Worm (Caenorhabditis elegans) whole organism, young adult: Measurements from ENCODE around the gene clc-1.

Experiments
- B0019.2 ChIP-seq: fragments of 200-800 bp; sonication (Bioruptor generic); conservative IDR thresholded peaks from 2 replicates; pipeline ENCODE4 v1.3.6; 2022; ENCODE audit warnings: missing genetic modification reagents, missing genetic modification characterization, missing compliant biosample characterization
- B0035.1 ChIP-seq: sonication (generic microtip); optimal IDR thresholded peaks from 2 replicates; lab custom pipeline; 2016; ENCODE audit warnings: missing genetic modification characterization, mild to moderate bottlenecking, missing compliant biosample characterization, missing genotype, missing genetic modification reagents
- C17E4.6 ChIP-seq: fragments of 200-800 bp; sonication (Bioruptor generic); IDR thresholded peaks from 2 replicates; pipeline ENCODE4 v1.3.6; 2022; ENCODE audit warnings: missing genetic modification reagents, missing genetic modification characterization, missing compliant biosample characterization
- F55B11.4 ChIP-seq: sonication (generic microtip); optimal IDR thresholded peaks from 2 replicates; lab custom pipeline; 2016; ENCODE audit warnings: missing compliant biosample characterization, missing genetic modification characterization, borderline replicate concordance; ENCODE audit not compliant: insufficient read depth
- F57A8.1 ChIP-seq: fragments of 200-800 bp; sonication (Bioruptor generic); optimal IDR thresholded peaks from 2 replicates; lab custom pipeline; 2018; ENCODE audit warnings: mild to moderate bottlenecking, missing genetic modification characterization, moderate library complexity, missing compliant biosample characterization
- K11D2.4 ChIP-seq: fragments of 200-800 bp; sonication (Bioruptor generic); IDR thresholded peaks from 2 replicates; pipeline ENCODE4 v1.3.6; 2022; ENCODE audit warnings: missing genetic modification reagents, missing genetic modification characterization, missing compliant biosample characterization
- Y79H2A.3 ChIP-seq: fragments of 200-800 bp; sonication (Bioruptor generic); conservative IDR thresholded peaks from 2 replicates; pipeline ENCODE4 v1.3.6; 2022; ENCODE audit warnings: missing genetic modification reagents, missing genetic modification characterization, missing compliant biosample characterization
- ZK185.1 ChIP-seq: sonication (generic microtip); optimal IDR thresholded peaks from 2 replicates; lab custom pipeline; 2016; ENCODE audit warnings: mild to moderate bottlenecking, missing genetic modification characterization, missing compliant biosample characterization; ENCODE audit not compliant: poor library complexity, severe bottlenecking
- akir-1 ChIP-seq: fragments of 200-800 bp; sonication (Bioruptor generic); optimal IDR thresholded peaks from 2 replicates; lab custom pipeline; 2018; ENCODE audit warnings: mild to moderate bottlenecking, missing genetic modification characterization, moderate library complexity, missing compliant biosample characterization
- ama-1 ChIP-seq, 3 experiments: fragments of 150-350 bp in 1 of 3; sonication (generic microtip) in 2 of 3; optimal IDR thresholded peaks; 2 replicates each; lab custom pipeline; 2014 to 2018; ENCODE audit warnings: missing biosample characterization in 2 of 3, missing genetic modification characterization in 2 of 3, missing genetic modification reagents in 2 of 3
- atf-7 ChIP-seq: sonication (generic microtip); optimal IDR thresholded peaks from 2 replicates; lab custom pipeline; 2017; ENCODE audit warnings: mild to moderate bottlenecking, missing genetic modification characterization, missing compliant biosample characterization
- cebp-1 ChIP-seq, 2 experiments: fragments of 200-800 bp in 1 of 2; sonication (Bioruptor generic) in 1 of 2; sonication (generic microtip) in 1 of 2; IDR thresholded peaks in 1 of 2; optimal IDR thresholded peaks in 1 of 2; 2 replicates each; pipeline versions ENCODE4 v1.3.6 to Lab custom; 2017 to 2022; ENCODE audit warnings: missing compliant biosample characterization in 2 of 2, missing genetic modification characterization in 2 of 2, mild to moderate bottlenecking in 1 of 2, missing genetic modification reagents in 1 of 2, moderate library complexity in 1 of 2
- chd-7 ChIP-seq: sonication (generic microtip); optimal IDR thresholded peaks from 2 replicates; lab custom pipeline; 2016; ENCODE audit warnings: mild to moderate bottlenecking, missing genetic modification characterization, moderate library complexity, missing compliant biosample characterization
- dpff-1 ChIP-seq: sonication (generic microtip); optimal IDR thresholded peaks from 2 replicates; lab custom pipeline; 2017; ENCODE audit warnings: mild to moderate bottlenecking, missing genetic modification characterization, missing compliant biosample characterization
- dpl-1 ChIP-seq: fragments of 150-350 bp; optimal IDR thresholded peaks from 2 replicates; lab custom pipeline; 2014; ENCODE audit warnings: missing biosample characterization, missing genetic modification reagents, missing genetic modification characterization
- ekl-4 ChIP-seq: fragments of 200-800 bp; sonication (Bioruptor generic); IDR thresholded peaks from 2 replicates; pipeline ENCODE4 v1.3.6; 2022; ENCODE audit warnings: missing genetic modification reagents, missing genetic modification characterization, missing compliant biosample characterization
- ets-4 ChIP-seq: fragments of 200-800 bp; sonication (Bioruptor generic); optimal IDR thresholded peaks from 2 replicates; lab custom pipeline; 2018; ENCODE audit warnings: mild to moderate bottlenecking, missing genetic modification characterization, missing compliant biosample characterization
- fkh-3 ChIP-seq: sonication (generic microtip); optimal IDR thresholded peaks from 2 replicates; lab custom pipeline; 2016; ENCODE audit warnings: mild to moderate bottlenecking, missing genetic modification characterization, missing compliant biosample characterization
- him-1 ChIP-seq: sonication (generic microtip); optimal IDR thresholded peaks from 2 replicates; lab custom pipeline; 2016; ENCODE audit warnings: missing genotype, missing genetic modification reagents, missing genetic modification characterization, missing compliant biosample characterization
- hmg-1.2 ChIP-seq: fragments of 200-800 bp; sonication (Bioruptor generic); IDR thresholded peaks from 2 replicates; pipeline ENCODE4 v1.3.6; 2022; ENCODE audit warnings: missing genetic modification reagents, missing genetic modification characterization, missing compliant biosample characterization
- hrde-1 ChIP-seq: sonication (generic microtip); optimal IDR thresholded peaks from 2 replicates; lab custom pipeline; 2016; ENCODE audit warnings: missing genetic modification characterization, mild to moderate bottlenecking, missing compliant biosample characterization, moderate library complexity, missing genotype, missing genetic modification reagents, borderline replicate concordance
- let-526 ChIP-seq: fragments of 200-800 bp; sonication (Bioruptor generic); IDR thresholded peaks from 2 replicates; pipeline ENCODE4 v1.3.6; 2022; ENCODE audit warnings: missing genetic modification reagents, missing genetic modification characterization, missing compliant biosample characterization
- lin-35 ChIP-seq, 3 experiments: fragments of 150-350 bp in 2 of 3; sonication (generic microtip) in 1 of 3; optimal IDR thresholded peaks; 2 replicates each; lab custom pipeline; 2014 to 2018; ENCODE audit warnings: missing biosample characterization in 3 of 3, missing genetic modification characterization in 3 of 3, missing genetic modification reagents in 3 of 3
- lin-54 ChIP-seq: fragments of 200-800 bp; sonication (Bioruptor generic); optimal IDR thresholded peaks from 2 replicates; lab custom pipeline; 2018; ENCODE audit warnings: mild to moderate bottlenecking, missing genetic modification characterization, missing compliant biosample characterization
- madf-3 ChIP-seq: fragments of 200-800 bp; sonication (Bioruptor generic); IDR thresholded peaks from 2 replicates; pipeline ENCODE4 v1.3.6; 2022; ENCODE audit warnings: missing genetic modification reagents, missing genetic modification characterization, missing compliant biosample characterization
- madf-6 ChIP-seq: fragments of 200-800 bp; sonication (Bioruptor generic); IDR thresholded peaks from 2 replicates; pipeline ENCODE4 v1.3.6; 2022; ENCODE audit warnings: missing genetic modification reagents, missing genetic modification characterization, missing compliant biosample characterization
- mxl-1 ChIP-seq: sonication (generic microtip); optimal IDR thresholded peaks from 2 replicates; lab custom pipeline; 2016; ENCODE audit warnings: missing genetic modification characterization, missing compliant biosample characterization
- nhr-120 ChIP-seq: fragments of 200-800 bp; sonication (Bioruptor generic); IDR thresholded peaks from 2 replicates; pipeline ENCODE4 v1.3.6; 2022; ENCODE audit warnings: missing genetic modification characterization, missing compliant biosample characterization
- nhr-80 ChIP-seq: sonication (generic microtip); optimal IDR thresholded peaks from 2 replicates; lab custom pipeline; 2016; ENCODE audit warnings: missing genetic modification characterization, missing compliant biosample characterization
- rpc-1 ChIP-seq, 2 experiments: fragments of 150-350 bp in 1 of 2; sonication (generic microtip) in 1 of 2; optimal IDR thresholded peaks; 2 replicates each; lab custom pipeline; 2014 to 2018; ENCODE audit warnings: missing biosample characterization in 1 of 2, missing genetic modification characterization in 1 of 2, missing genetic modification reagents in 1 of 2, missing genotype in 1 of 2
- unc-62 ChIP-seq: fragments of 150-350 bp; optimal IDR thresholded peaks from 2 replicates; lab custom pipeline; 2014; ENCODE audit warnings: missing biosample characterization, missing genetic modification reagents, missing genetic modification characterization
- ztf-18 ChIP-seq: sonication (generic microtip); optimal IDR thresholded peaks from 2 replicates; lab custom pipeline; 2016; ENCODE audit warnings: missing genotype, mild to moderate bottlenecking, missing genetic modification characterization, missing compliant biosample characterization

Gene clc-1

ce11 chrX:11003701-11004100, 43.5 kb upstream of the clc-1 start:
- TF ChIP-seq B0019.2 (no peak), K11D2.4 (GFP tag; lab: Robert Waterston, UW) (no peak), F55B11.4 (tag; lab: Kevin White, UChicago) (no peak), atf-7 (no peak), ets-4 (GFP tag; lab: Kevin White, UChicago) (no peak), let-526 (GFP tag; lab: Robert Waterston, UW) (no peak), dpff-1 (tag; lab: Kevin White, UChicago) (no peak), cebp-1 (GFP tag; IDR thresholded peaks at IDR 0.05; lab: Robert Waterston, UW) (no peak), cebp-1 (tag; optimal IDR thresholded peaks at IDR 0.05; lab: Kevin White, UChicago) (no peak), hrde-1 (no peak), hmg-1.2 (GFP tag; lab: Robert Waterston, UW) (no peak), ekl-4 (GFP tag; lab: Robert Waterston, UW) (no peak), madf-6 (GFP tag; lab: Robert Waterston, UW) (no peak), ztf-18 (tag; lab: Kevin White, UChicago) (no peak), lin-35 (GFP tag; optimal IDR thresholded peaks at IDR 0.05; lab: Kevin White, UChicago) (no peak), F57A8.1 (GFP tag; lab: Kevin White, UChicago) (no peak), dpl-1 (GFP tag; lab: Kevin White, UChicago) (no peak), lin-54 (no peak), ZK185.1 (tag; lab: Kevin White, UChicago) (no peak)

DNA sequence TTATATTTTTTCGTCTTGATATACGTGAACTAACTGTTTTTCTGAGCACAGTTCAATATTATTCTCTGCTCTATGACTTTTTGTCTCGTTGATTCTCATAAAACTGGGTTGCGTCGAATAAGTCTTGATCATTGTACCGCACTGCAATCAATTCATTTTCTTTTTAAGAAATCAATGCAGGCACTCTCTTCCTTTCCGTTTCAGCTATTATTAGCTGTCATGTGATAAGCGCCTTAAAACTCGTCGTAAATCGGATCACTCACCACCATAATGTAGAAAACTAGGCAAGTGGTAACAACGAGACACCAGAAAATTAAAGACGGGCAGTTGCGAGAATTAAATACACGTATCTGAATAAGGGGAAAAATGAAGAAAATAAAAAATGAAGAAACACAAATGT, 39.9 kb upstream of the clc-1 start:
- TF ChIP-seq nhr-80 (tag; lab: Kevin White, UChicago): peak; percentile 42
- TF ChIP-seq akir-1 (GFP tag; lab: Kevin White, UChicago): no peak
- TF ChIP-seq him-1: no peak

DNA sequence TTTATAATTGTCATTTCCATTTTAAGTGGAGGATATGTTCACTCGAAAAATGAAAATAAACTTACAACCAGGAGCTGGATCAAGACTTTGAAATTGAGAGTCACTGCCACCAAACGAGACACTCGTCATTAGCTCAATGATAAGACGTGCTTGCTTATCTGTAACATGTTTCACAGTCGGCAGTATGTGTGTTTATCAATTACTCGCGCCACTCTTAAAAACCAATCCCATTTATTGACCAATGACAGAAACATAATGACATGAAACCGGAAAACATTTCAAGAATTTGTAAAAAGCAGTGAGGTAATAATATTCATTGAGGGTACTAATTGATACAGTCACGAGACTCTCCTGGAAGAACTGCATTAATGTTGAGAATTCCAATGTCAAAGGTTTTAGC, 39.2 kb upstream of the clc-1 start, which contains the start of gene del-5:
TSS of gene del-5 (minus strand) at position 130 of the 400 bp plus-strand sequence.
- TF ChIP-seq nhr-80 (tag; lab: Kevin White, UChicago) (peak; percentile 58), ets-4 (GFP tag; lab: Kevin White, UChicago) (peak; percentile 73), nhr-120 (GFP tag; lab: Robert Waterston, UW) (no peak), unc-62 (GFP tag; lab: Kevin White, UChicago) (peak; percentile 14)

DNA sequence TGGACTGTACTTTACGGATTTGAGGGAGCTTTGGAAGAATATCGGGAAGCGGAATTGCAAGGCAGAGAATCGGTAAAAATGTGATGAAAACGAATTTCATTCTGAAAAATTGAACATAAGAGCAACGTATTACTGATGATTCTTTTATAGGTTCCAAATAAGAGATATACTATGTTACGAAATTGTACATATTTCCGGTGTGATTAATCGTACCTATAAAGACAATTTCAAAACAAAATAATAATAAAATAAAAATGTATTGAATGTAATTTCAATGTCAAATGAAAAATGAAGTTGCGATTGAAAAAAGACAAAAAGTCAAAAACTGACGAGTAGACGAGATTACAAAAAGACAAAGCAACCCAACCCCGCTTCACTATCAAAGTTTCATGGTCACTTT, 38.3 kb upstream of the clc-1 start, which contains the start of gene ttr-31:
TSS of gene ttr-31 (minus strand) at position 101 of the 400 bp plus-strand sequence.
- TF ChIP-seq chd-7 (tag; lab: Kevin White, UChicago): no peak
- no peak for TF ChIP-seq madf-3 (GFP tag; lab: Robert Waterston, UW)
- no peak for TF ChIP-seq ama-1 (optimal IDR thresholded peaks at IDR 0.05; lab: Kevin White, UChicago)
- no peak for TF ChIP-seq ama-1 (GFP tag; optimal IDR thresholded peaks at IDR 0.05; lab: Kevin White, UChicago)
- no peak for TF ChIP-seq B0035.1 (tag; lab: Kevin White, UChicago)
- no peak for TF ChIP-seq fkh-3
- no peak for TF ChIP-seq Y79H2A.3 (GFP tag; lab: Robert Waterston, UW)
- TF ChIP-seq mxl-1 (tag; lab: Kevin White, UChicago): no peak
- no peak for TF ChIP-seq rpc-1 (optimal IDR thresholded peaks at IDR 0.05; lab: Kevin White, UChicago)
- no peak for TF ChIP-seq rpc-1 (tag; optimal IDR thresholded peaks at IDR 0.05; lab: Kevin White, UChicago)
- TF ChIP-seq unc-62 (GFP tag; lab: Kevin White, UChicago): no peak
- no peak for TF ChIP-seq C17E4.6 (GFP tag; lab: Robert Waterston, UW)
